Worm (Caenorhabditis elegans) whole organism, L4 larva: ENCODE measurements around the gene gcy-14.

Source experiments
- F26F4.8 ChIP-seq: fragments of 200-800 bp; sonication (Bioruptor generic); conservative IDR thresholded peaks from 2 replicates; pipeline ENCODE4 v1.3.6; 2022; ENCODE audit warnings: missing genetic modification characterization, missing compliant biosample characterization
- F49E8.2 ChIP-seq: sonication (generic microtip); optimal IDR thresholded peaks from 2 replicates; lab custom pipeline; 2016; ENCODE audit warnings: missing compliant biosample characterization, mild to moderate bottlenecking, missing genetic modification characterization, borderline replicate concordance
- Y48G9A.11 ChIP-seq: fragments of 200-800 bp; sonication (Bioruptor generic); IDR thresholded peaks from 2 replicates; pipeline ENCODE4 v1.3.6; 2022; ENCODE audit warnings: missing genetic modification reagents, missing genetic modification characterization, missing compliant biosample characterization
- Y75B8A.6 ChIP-seq: fragments of 200-800 bp; sonication (Bioruptor generic); IDR thresholded peaks from 2 replicates; pipeline ENCODE4 v1.3.6; 2022; ENCODE audit warnings: missing genetic modification reagents, missing genetic modification characterization, missing compliant biosample characterization
- ZK337.2 ChIP-seq: fragments of 200-800 bp; sonication (Bioruptor generic); IDR thresholded peaks from 2 replicates; pipeline ENCODE4 v1.3.6; 2022; ENCODE audit warnings: missing genetic modification reagents, missing genetic modification characterization, missing compliant biosample characterization
- aha-1 ChIP-seq: fragments of 150-350 bp; peaks from one replicate; lab custom pipeline; 2014; ENCODE audit warnings: missing biosample characterization, missing genetic modification characterization
- arid-1 ChIP-seq: fragments of 200-800 bp; sonication (Bioruptor generic); conservative IDR thresholded peaks from 2 replicates; pipeline ENCODE4 v1.3.6; 2022; ENCODE audit warnings: missing genetic modification reagents, missing genetic modification characterization, missing compliant biosample characterization
- attf-4 ChIP-seq: sonication (generic microtip); optimal IDR thresholded peaks from 3 replicates; lab custom pipeline; 2017; ENCODE audit warnings: missing biosample characterization, missing genetic modification characterization
- ceh-32 ChIP-seq: sonication (generic microtip); optimal IDR thresholded peaks from 2 replicates; lab custom pipeline; 2016; ENCODE audit warnings: mild to moderate bottlenecking, missing genetic modification characterization, missing compliant biosample characterization; ENCODE audit not compliant: poor library complexity
- ceh-44 ChIP-seq: fragments of 200-800 bp; sonication (Bioruptor generic); IDR thresholded peaks from 2 replicates; pipeline ENCODE4 v1.3.6; 2022; ENCODE audit warnings: missing genetic modification reagents, missing genetic modification characterization, missing compliant biosample characterization
- ceh-62 ChIP-seq: sonication (generic microtip); optimal IDR thresholded peaks from 2 replicates; lab custom pipeline; 2017; ENCODE audit warnings: missing biosample characterization, missing genetic modification characterization
- ces-1 ChIP-seq: fragments of 150-350 bp; sonication (generic microtip); optimal IDR thresholded peaks from 4 replicates; lab custom pipeline; 2014; ENCODE audit warnings: missing biosample characterization, missing genetic modification reagents, missing genetic modification characterization
- ctbp-1 ChIP-seq: fragments of 200-800 bp; sonication (Bioruptor generic); IDR thresholded peaks from 2 replicates; pipeline ENCODE4 v1.3.6; 2022; ENCODE audit warnings: missing genetic modification reagents, missing genetic modification characterization, missing compliant biosample characterization
- daf-12 ChIP-seq: fragments of 150-350 bp; optimal IDR thresholded peaks from 2 replicates; lab custom pipeline; 2014; ENCODE audit warnings: missing biosample characterization, missing genetic modification reagents, missing genetic modification characterization
- dmd-8 ChIP-seq: fragments of 200-800 bp; sonication (Bioruptor generic); IDR thresholded peaks from 2 replicates; pipeline ENCODE4 v1.3.6; 2022; ENCODE audit warnings: missing genetic modification characterization, missing compliant biosample characterization
- dve-1 ChIP-seq: sonication (generic microtip); optimal IDR thresholded peaks from 2 replicates; lab custom pipeline; 2017; ENCODE audit warnings: antibody characterized with exemption, mild to moderate bottlenecking, missing genetic modification characterization, missing compliant biosample characterization; ENCODE audit not compliant: insufficient read depth
- fkh-10 ChIP-seq: fragments of 150-350 bp; optimal IDR thresholded peaks from 2 replicates; lab custom pipeline; 2014; ENCODE audit warnings: missing biosample characterization, missing genetic modification reagents, missing genetic modification characterization
- hlh-11 ChIP-seq: fragments of 200-800 bp; sonication (Bioruptor generic); optimal IDR thresholded peaks from 2 replicates; lab custom pipeline; 2018; ENCODE audit warnings: mild to moderate bottlenecking, missing genetic modification characterization, missing compliant biosample characterization
- hmg-1.1 ChIP-seq: fragments of 200-800 bp; sonication (Bioruptor generic); IDR thresholded peaks from 2 replicates; pipeline ENCODE4 v1.3.6; 2022; ENCODE audit warnings: missing genetic modification reagents, missing genetic modification characterization, missing compliant biosample characterization
- lin-1 ChIP-seq: fragments of 200-800 bp; sonication (Bioruptor generic); IDR thresholded peaks from 2 replicates; pipeline ENCODE4 v1.3.6; 2022; ENCODE audit warnings: missing genetic modification reagents, missing genetic modification characterization, missing compliant biosample characterization
- lin-15B ChIP-seq: fragments of 150-350 bp; sonication (generic microtip); optimal IDR thresholded peaks from 3 replicates; lab custom pipeline; 2014; ENCODE audit warnings: missing biosample characterization, missing genetic modification characterization
- lin-38 ChIP-seq: fragments of 200-800 bp; sonication (Bioruptor generic); IDR thresholded peaks from 2 replicates; pipeline ENCODE4 v1.3.6; 2022; ENCODE audit warnings: missing genetic modification reagents, missing genetic modification characterization, missing compliant biosample characterization
- lir-3 ChIP-seq: sonication (generic microtip); optimal IDR thresholded peaks from 2 replicates; lab custom pipeline; 2016; ENCODE audit warnings: mild to moderate bottlenecking, missing genetic modification characterization, missing compliant biosample characterization
- lsy-2 ChIP-seq, 2 experiments: fragments of 150-350 bp in 1 of 2; sonication (generic microtip) in 1 of 2; optimal IDR thresholded peaks; 2 replicates each; lab custom pipeline; 2014 to 2017; ENCODE audit warnings: missing biosample characterization in 2 of 2, missing genetic modification characterization in 2 of 2
- madf-5 ChIP-seq, 2 experiments: fragments of 200-800 bp; sonication (Bioruptor generic); IDR thresholded peaks; 2 replicates each; pipeline ENCODE4 v1.3.6; 2022; ENCODE audit warnings: missing compliant biosample characterization in 2 of 2, missing genetic modification characterization in 2 of 2
- mes-2 ChIP-seq: sonication (generic microtip); optimal IDR thresholded peaks from 2 replicates; lab custom pipeline; 2016; ENCODE audit warnings: missing genotype, mild to moderate bottlenecking, missing genetic modification characterization, missing compliant biosample characterization; ENCODE audit not compliant: poor library complexity, severe bottlenecking
- mxl-2 ChIP-seq: fragments of 200-800 bp; sonication (Bioruptor generic); conservative IDR thresholded peaks from 2 replicates; pipeline ENCODE4 v1.3.6; 2022; ENCODE audit warnings: missing genetic modification reagents, missing genetic modification characterization, missing compliant biosample characterization
- nhr-10 ChIP-seq: fragments of 150-350 bp; optimal IDR thresholded peaks from 2 replicates; lab custom pipeline; 2014; ENCODE audit warnings: missing biosample characterization, missing genetic modification characterization
- nhr-102 ChIP-seq: sonication (generic microtip); optimal IDR thresholded peaks from 2 replicates; lab custom pipeline; 2016; ENCODE audit warnings: mild to moderate bottlenecking, missing genetic modification characterization, moderate library complexity, missing compliant biosample characterization
- nhr-11 ChIP-seq: fragments of 150-350 bp; optimal IDR thresholded peaks from 2 replicates; lab custom pipeline; 2014; ENCODE audit warnings: missing biosample characterization, missing genetic modification characterization
- nhr-25 ChIP-seq: sonication (generic microtip); optimal IDR thresholded peaks from 2 replicates; lab custom pipeline; 2017; ENCODE audit warnings: missing genetic modification characterization, mild to moderate bottlenecking, missing compliant biosample characterization, antibody characterized with exemption, moderate library complexity, borderline replicate concordance; ENCODE audit not compliant: insufficient read depth
- nhr-28 ChIP-seq: fragments of 150-350 bp; optimal IDR thresholded peaks from 2 replicates; lab custom pipeline; 2014; ENCODE audit warnings: missing biosample characterization, missing genetic modification characterization
- nhr-41 ChIP-seq: fragments of 200-800 bp; sonication (Bioruptor generic); IDR thresholded peaks from 2 replicates; pipeline ENCODE4 v1.3.6; 2022; ENCODE audit warnings: missing genetic modification reagents, missing genetic modification characterization, missing compliant biosample characterization
- nhr-42 ChIP-seq: fragments of 200-800 bp; sonication (Bioruptor generic); IDR thresholded peaks from 2 replicates; pipeline ENCODE4 v1.3.6; 2022; ENCODE audit warnings: missing genetic modification characterization, missing compliant biosample characterization
- nhr-76 ChIP-seq: fragments of 150-350 bp; optimal IDR thresholded peaks from 2 replicates; lab custom pipeline; 2014; ENCODE audit warnings: missing biosample characterization, missing genetic modification characterization
- nhr-77 ChIP-seq: fragments of 150-350 bp; optimal IDR thresholded peaks from 2 replicates; lab custom pipeline; 2014; ENCODE audit warnings: missing biosample characterization, missing genetic modification characterization
- pha-4 ChIP-seq, 2 experiments: fragments of 150-350 bp in 1 of 2; fragments of 200-800 bp in 1 of 2; sonication (Bioruptor generic) in 1 of 2; IDR thresholded peaks in 1 of 2; optimal IDR thresholded peaks in 1 of 2; 2 replicates each; pipeline versions ENCODE4 v1.3.6 to Lab custom; 2014 to 2022; ENCODE audit warnings: missing genetic modification characterization in 2 of 2, missing genetic modification reagents in 2 of 2, missing biosample characterization in 1 of 2, missing compliant biosample characterization in 1 of 2
- php-3 ChIP-seq: fragments of 200-800 bp; sonication (Bioruptor generic); IDR thresholded peaks from 2 replicates; pipeline ENCODE4 v1.3.6; 2022; ENCODE audit warnings: missing genetic modification reagents, missing genetic modification characterization, missing compliant biosample characterization
- saeg-2 ChIP-seq: fragments of 200-800 bp; sonication (Bioruptor generic); IDR thresholded peaks from 2 replicates; pipeline ENCODE4 v1.3.6; 2022; ENCODE audit warnings: missing genetic modification reagents, missing genetic modification characterization, missing compliant biosample characterization
- sdz-12 ChIP-seq: fragments of 200-800 bp; sonication (Bioruptor generic); optimal IDR thresholded peaks from 2 replicates; lab custom pipeline; 2018; ENCODE audit warnings: mild to moderate bottlenecking, missing genetic modification characterization, missing compliant biosample characterization
- skn-1 ChIP-seq: fragments of 150-350 bp; optimal IDR thresholded peaks from 2 replicates; lab custom pipeline; 2014; ENCODE audit warnings: missing biosample characterization, missing genetic modification characterization
- snpc-1.2 ChIP-seq: fragments of 200-800 bp; sonication (Bioruptor generic); IDR thresholded peaks from 2 replicates; pipeline ENCODE4 v1.3.6; 2022; ENCODE audit warnings: missing genetic modification reagents, missing genetic modification characterization, missing compliant biosample characterization
- spr-1 ChIP-seq: sonication (generic microtip); optimal IDR thresholded peaks from 2 replicates; lab custom pipeline; 2016; ENCODE audit warnings: mild to moderate bottlenecking, missing genetic modification characterization, missing compliant biosample characterization
- spr-3 ChIP-seq: fragments of 200-800 bp; sonication (Bioruptor generic); optimal IDR thresholded peaks from 2 replicates; lab custom pipeline; 2018; ENCODE audit warnings: mild to moderate bottlenecking, missing genetic modification characterization, missing compliant biosample characterization
- tag-97 ChIP-seq: fragments of 200-800 bp; sonication (Bioruptor generic); IDR thresholded peaks from 2 replicates; pipeline ENCODE4 v1.3.6; 2022; ENCODE audit warnings: missing genetic modification characterization, missing compliant biosample characterization
- unc-39 ChIP-seq: sonication (generic microtip); optimal IDR thresholded peaks from 2 replicates; lab custom pipeline; 2017; ENCODE audit warnings: missing biosample characterization, missing genetic modification characterization
- unc-62 ChIP-seq, 3 experiments: fragments of 150-350 bp in 1 of 3; sonication (generic microtip); optimal IDR thresholded peaks in 2 of 3; peaks in 1 of 3; 1 replicate in 1 of 3; 2 replicates in 2 of 3; lab custom pipeline; 2014 to 2017; ENCODE audit warnings: missing biosample characterization in 3 of 3, missing genetic modification characterization in 3 of 3, missing genetic modification reagents in 3 of 3, missing genotype in 1 of 3
- vab-7 ChIP-seq: fragments of 200-800 bp; sonication (Bioruptor generic); IDR thresholded peaks from 2 replicates; pipeline ENCODE4 v1.3.6; 2022; ENCODE audit warnings: missing genetic modification reagents, missing genetic modification characterization, missing compliant biosample characterization
- zip-2 ChIP-seq: fragments of 150-350 bp; optimal IDR thresholded peaks from 2 replicates; lab custom pipeline; 2014; ENCODE audit warnings: missing biosample characterization, missing genetic modification characterization
- ztf-7 ChIP-seq: fragments of 150-350 bp; optimal IDR thresholded peaks from 2 replicates; lab custom pipeline; 2014; ENCODE audit warnings: missing biosample characterization, missing genetic modification characterization

Gene gcy-14

DNA sequence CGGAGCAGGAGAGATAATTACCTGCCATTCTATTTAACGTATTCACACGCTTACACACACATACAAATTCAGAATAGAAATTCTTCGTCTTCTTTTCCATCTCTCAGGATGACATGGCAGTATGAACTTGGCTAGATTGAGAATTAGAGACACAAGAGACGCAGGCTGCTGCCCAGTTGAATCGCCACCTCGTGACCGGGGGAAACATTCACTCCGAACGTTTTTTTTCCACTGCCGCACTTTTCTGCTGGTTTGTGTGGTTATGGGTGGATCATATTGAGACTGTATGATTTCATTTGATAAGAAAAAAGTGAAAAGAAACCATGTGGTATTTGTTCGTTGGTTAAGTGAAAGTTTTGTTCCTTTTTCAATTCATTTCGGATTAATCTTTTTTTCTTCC is 18.5 kb downstream of the gcy-14 start:
- TF ChIP-seq pha-4 (GFP tag; IDR thresholded peaks at IDR 0.05; lab: Robert Waterston, UW) (no peak), pha-4 (tag; optimal IDR thresholded peaks at IDR 0.05; lab: Kevin White, UChicago) (peak; percentile 67), ces-1 (GFP tag; lab: Kevin White, UChicago) (no peak), ceh-32 (tag; lab: Kevin White, UChicago) (no peak), mxl-2 (GFP tag; lab: Robert Waterston, UW) (0 out of 2 replicates have a peak, but pooled peaks have one; percentile 34), fkh-10 (GFP tag; lab: Kevin White, UChicago) (no peak), lsy-2 (tag; optimal IDR thresholded peaks at IDR 0.05; lab: Kevin White, UChicago) (peak in 1 of 2 experiments; percentile 75), nhr-25 (tag; lab: Kevin White, UChicago) (no peak), ctbp-1 (GFP tag; lab: Robert Waterston, UW) (peak; percentile 68), lin-1 (GFP tag; lab: Robert Waterston, UW) (no peak), mes-2 (tag; lab: Kevin White, UChicago) (peak; percentile 45), ceh-62 (no peak), nhr-11 (tag; lab: Kevin White, UChicago) (peak; percentile 65), Y48G9A.11 (GFP tag; lab: Robert Waterston, UW) (no peak), hmg-1.1 (peak; percentile 75), dmd-8 (GFP tag; lab: Robert Waterston, UW) (no peak), lin-15B (tag; lab: Kevin White, UChicago) (no peak), dve-1 (tag; lab: Kevin White, UChicago) (peak; percentile 91), spr-3 (no peak), spr-1 (tag; lab: Kevin White, UChicago) (peak; percentile 44), ztf-7 (tag; lab: Kevin White, UChicago) (no peak), arid-1 (GFP tag; lab: Robert Waterston, UW) (no peak), vab-7 (GFP tag; lab: Robert Waterston, UW) (0 out of 2 replicates have a peak, but pooled peaks have one; percentile 4), hlh-11 (peak; percentile 97), lir-3 (tag; lab: Kevin White, UChicago) (no peak), nhr-77 (tag; lab: Kevin White, UChicago) (peak; percentile 74), nhr-28 (tag; lab: Kevin White, UChicago) (peak; percentile 96), zip-2 (no peak), sdz-12 (GFP tag; lab: Kevin White, UChicago) (peak; percentile 4), lin-38 (GFP tag; lab: Robert Waterston, UW) (0 out of 2 replicates have a peak, but pooled peaks have one; percentile 18), unc-39 (tag; lab: Kevin White, UChicago) (no peak), madf-5 (GFP tag; IDR thresholded peaks at IDR 0.05; lab: Robert Waterston, UW) (no peak), skn-1 (tag; lab: Kevin White, UChicago) (no peak), daf-12 (tag; lab: Kevin White, UChicago) (no peak), php-3 (no peak), F26F4.8 (GFP tag; lab: Robert Waterston, UW) (no peak), unc-62 (GFP tag; optimal IDR thresholded peaks at IDR 0.05 in 1 of 2; lab: Kevin White, UChicago) (peak in 1 of 2 experiments; percentile 98), unc-62 (tag; optimal IDR thresholded peaks at IDR 0.05; lab: Kevin White, UChicago) (peak; percentile 23), nhr-10 (tag; lab: Kevin White, UChicago) (no peak), saeg-2 (GFP tag; lab: Robert Waterston, UW) (peak; percentile 57; the same call in 1 of the 2 replicates), nhr-42 (GFP tag; lab: Robert Waterston, UW) (no peak), tag-97 (GFP tag; lab: Robert Waterston, UW) (no peak), ZK337.2 (GFP tag; lab: Robert Waterston, UW) (no peak), aha-1 (tag; lab: Kevin White, UChicago) (peak; percentile 99), snpc-1.2 (GFP tag; lab: Robert Waterston, UW) (no peak), Y75B8A.6 (no peak; the same call in 1 of the 2 replicates), nhr-76 (tag; lab: Kevin White, UChicago) (no peak), F49E8.2 (no peak), nhr-41 (GFP tag; lab: Robert Waterston, UW) (0 out of 2 replicates have a peak, but pooled peaks have one; percentile 12), ceh-44 (GFP tag; lab: Robert Waterston, UW) (no peak), attf-4 (tag; lab: Kevin White, UChicago) (no peak), nhr-102 (tag; lab: Kevin White, UChicago) (peak; percentile 52)
